Worm (Caenorhabditis elegans): ENCODE data around the gene cest-2.2.

DNA sequence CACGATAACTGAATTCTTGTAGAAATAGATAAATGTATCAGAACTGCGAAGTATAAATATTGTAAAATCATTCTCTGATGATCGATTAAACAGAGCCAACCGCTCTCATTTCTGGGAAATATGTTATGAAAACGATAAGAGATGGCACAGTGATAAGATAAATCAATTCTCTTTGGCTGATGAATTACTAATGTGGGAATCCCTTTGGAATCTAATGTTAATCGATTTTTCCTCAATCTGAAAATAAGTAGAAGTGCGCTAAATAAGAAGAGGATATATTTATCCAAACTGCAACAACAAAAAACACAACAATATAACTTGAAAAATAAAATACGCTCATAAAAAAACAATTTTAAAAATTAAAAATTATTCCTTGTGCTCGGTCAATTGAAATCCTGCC is 7.7 kb upstream of the cest-2.2 start, which contains the start of gene cest-2.3:
- TF ChIP-seq ztf-11 (tag; optimal IDR thresholded peaks at IDR 0.05) (no peak), bed-3 (GFP tag; optimal IDR thresholded peaks at IDR 0.05) (no peak), lsy-2 (tag; optimal IDR thresholded peaks at IDR 0.05) (no peak), ham-2 (GFP tag; optimal IDR thresholded peaks at IDR 0.05) (no peak), M03D4.4 (tag; optimal IDR thresholded peaks at IDR 0.05) (no peak), nhr-2 (tag; optimal IDR thresholded peaks at IDR 0.05) (no peak), hlh-1 (tag; optimal IDR thresholded peaks at IDR 0.05) (no peak), mep-1 (tag; optimal IDR thresholded peaks at IDR 0.05) (no peak), cnd-1 (tag; optimal IDR thresholded peaks at IDR 0.05) (no peak), nhr-76 (tag; optimal IDR thresholded peaks at IDR 0.05) (no peak), nhr-237 (tag; optimal IDR thresholded peaks at IDR 0.05) (no peak)

Measured in whole organism, mixed stage, embryonic.